Fruit fly (Drosophila melanogaster) whole organism, embryonic: ENCODE data around the gene eIF3d1.

Experiments
- Abd-B ChIP-seq: fragments of 200-800 bp; sonication (Bioruptor generic); optimal IDR thresholded peaks from 2 replicates; lab custom pipeline; 2018; ENCODE audit warnings: missing biosample characterization, mild to moderate bottlenecking, missing genetic modification characterization, moderate library complexity
- Aef1 ChIP-seq: fragments of 200-800 bp; sonication (Bioruptor generic); IDR thresholded peaks from 3 replicates; pipeline ENCODE4 v1.3.6; 2022; ENCODE audit warnings: missing biosample characterization, missing genetic modification characterization
- Asciz ChIP-seq: fragments of 200-800 bp; sonication (Bioruptor generic); optimal IDR thresholded peaks from 2 replicates; lab custom pipeline; 2017; ENCODE audit warnings: missing biosample characterization, mild to moderate bottlenecking, missing genetic modification characterization, missing genetic modification reagents
- B-H2 ChIP-seq: fragments of 200-800 bp; sonication (Bioruptor generic); optimal IDR thresholded peaks from 2 replicates; lab custom pipeline; 2018; ENCODE audit warnings: missing biosample characterization, mild to moderate bottlenecking, missing genetic modification characterization
- BEAF-32 ChIP-seq: fragments of 200-800 bp; sonication (Bioruptor generic); optimal IDR thresholded peaks from 3 replicates; lab custom pipeline; 2017; ENCODE audit warnings: missing biosample characterization, missing genetic modification characterization, mild to moderate bottlenecking, moderate library complexity, missing genetic modification reagents
- Bgb ChIP-seq: fragments of 200-800 bp; sonication (Bioruptor generic); IDR thresholded peaks from 2 replicates; pipeline ENCODE4 v1.3.6; 2022; ENCODE audit warnings: missing biosample characterization, missing genetic modification characterization; ENCODE audit not compliant: partially characterized antibody
- CG10654 ChIP-seq: fragments of 200-800 bp; sonication (Bioruptor generic); optimal IDR thresholded peaks from 2 replicates; lab custom pipeline; 2016; ENCODE audit warnings: missing biosample characterization, missing genetic modification characterization
- CG11085 ChIP-seq: fragments of 200-800 bp; sonication (Bioruptor generic); IDR thresholded peaks from 2 replicates; pipeline ENCODE4 v1.3.6; 2022; ENCODE audit warnings: missing biosample characterization, missing genetic modification characterization
- CG15073 ChIP-seq: fragments of 200-800 bp; sonication (Bioruptor generic); optimal IDR thresholded peaks from 2 replicates; lab custom pipeline; 2016; ENCODE audit warnings: missing biosample characterization, missing genetic modification characterization
- CG1603 ChIP-seq: fragments of 200-800 bp; sonication (Bioruptor generic); optimal IDR thresholded peaks from 2 replicates; lab custom pipeline; 2019; ENCODE audit warnings: missing biosample characterization, mild to moderate bottlenecking, missing genetic modification characterization, moderate library complexity
- CG17912 ChIP-seq: fragments of 200-800 bp; sonication (Bioruptor generic); optimal IDR thresholded peaks from 2 replicates; lab custom pipeline; 2018; ENCODE audit warnings: missing biosample characterization, mild to moderate bottlenecking, missing genetic modification characterization
- CG2875 ChIP-seq: fragments of 200-800 bp; sonication (Bioruptor generic); optimal IDR thresholded peaks from 2 replicates; lab custom pipeline; 2017; ENCODE audit warnings: missing biosample characterization, mild to moderate bottlenecking, missing genetic modification characterization, missing genetic modification reagents
- CG32532 ChIP-seq: fragments of 200-800 bp; sonication (Bioruptor generic); IDR thresholded peaks from 2 replicates; pipeline ENCODE4 v1.3.6; 2022; ENCODE audit warnings: missing biosample characterization, missing genetic modification characterization
- CG3281 ChIP-seq: fragments of 200-800 bp; sonication (Bioruptor generic); optimal IDR thresholded peaks from 3 replicates; lab custom pipeline; 2017; ENCODE audit warnings: missing biosample characterization, mild to moderate bottlenecking, missing genetic modification characterization
- CG3407 ChIP-seq: fragments of 200-800 bp; sonication (Bioruptor generic); optimal IDR thresholded peaks from 2 replicates; lab custom pipeline; 2018; ENCODE audit warnings: missing biosample characterization, mild to moderate bottlenecking, missing genetic modification characterization
- CG3838 ChIP-seq: fragments of 200-800 bp; sonication (Bioruptor generic); optimal IDR thresholded peaks from 3 replicates; lab custom pipeline; 2016; ENCODE audit warnings: missing biosample characterization, missing genetic modification characterization
- CG4424 ChIP-seq: fragments of 200-800 bp; sonication (Bioruptor generic); optimal IDR thresholded peaks from 3 replicates; lab custom pipeline; 2016; ENCODE audit warnings: missing biosample characterization, missing genetic modification characterization
- CG6791 ChIP-seq: fragments of 200-800 bp; sonication (Bioruptor generic); IDR thresholded peaks from 3 replicates; pipeline ENCODE4 v1.3.6; 2022; ENCODE audit warnings: missing biosample characterization, missing genetic modification characterization; ENCODE audit not compliant: partially characterized antibody
- CG8388 ChIP-seq: fragments of 200-800 bp; sonication (Bioruptor generic); optimal IDR thresholded peaks from 2 replicates; lab custom pipeline; 2019; ENCODE audit warnings: missing biosample characterization, mild to moderate bottlenecking, missing genetic modification characterization, moderate library complexity
- CG9727 ChIP-seq: fragments of 200-800 bp; sonication (Bioruptor generic); optimal IDR thresholded peaks from 3 replicates; lab custom pipeline; 2017; ENCODE audit warnings: missing biosample characterization, mild to moderate bottlenecking, missing genetic modification characterization
- Chrac-16 ChIP-seq: fragments of 200-800 bp; sonication (Bioruptor generic); optimal IDR thresholded peaks from 3 replicates; lab custom pipeline; 2016; ENCODE audit warnings: missing biosample characterization, missing genetic modification characterization
- D19B ChIP-seq: fragments of 200-800 bp; sonication (Bioruptor generic); optimal IDR thresholded peaks from 2 replicates; lab custom pipeline; 2017; ENCODE audit warnings: missing biosample characterization, mild to moderate bottlenecking, missing genetic modification characterization
- Dad ChIP-seq: fragments of 200-800 bp; sonication (Bioruptor generic); optimal IDR thresholded peaks from 3 replicates; lab custom pipeline; 2016; ENCODE audit warnings: missing biosample characterization, missing genetic modification characterization
- Doc3 ChIP-seq: fragments of 200-800 bp; sonication (Bioruptor generic); IDR thresholded peaks from 3 replicates; pipeline ENCODE4 v1.3.6; 2022; ENCODE audit warnings: missing biosample characterization, missing genetic modification characterization; ENCODE audit not compliant: partially characterized antibody
- E2f2 ChIP-seq: fragments of 200-800 bp; sonication (Bioruptor generic); IDR thresholded peaks from 2 replicates; pipeline ENCODE4 v1.3.6; 2022; ENCODE audit warnings: missing biosample characterization, missing genetic modification characterization
- Ets65A ChIP-seq: fragments of 200-800 bp; sonication (Bioruptor generic); peaks from one replicate; lab custom pipeline; 2016; ENCODE audit warnings: missing biosample characterization, missing genetic modification characterization
- Gug ChIP-seq: fragments of 200-800 bp; sonication (Bioruptor generic); IDR thresholded peaks from 4 replicates; pipeline ENCODE4 v1.3.6; 2022; ENCODE audit warnings: missing biosample characterization, missing genetic modification characterization
- HHEX ChIP-seq: fragments of 200-800 bp; sonication (Bioruptor generic); optimal IDR thresholded peaks from 3 replicates; lab custom pipeline; 2017; ENCODE audit warnings: missing biosample characterization, mild to moderate bottlenecking, missing genetic modification characterization, missing genetic modification reagents
- HLH54F ChIP-seq: fragments of 200-800 bp; sonication (Bioruptor generic); optimal IDR thresholded peaks from 3 replicates; lab custom pipeline; 2016; ENCODE audit warnings: missing biosample characterization, missing genetic modification characterization
- HmgZ ChIP-seq: fragments of 200-800 bp; sonication (Bioruptor generic); optimal IDR thresholded peaks from 2 replicates; lab custom pipeline; 2018; ENCODE audit warnings: missing biosample characterization, mild to moderate bottlenecking, missing genetic modification characterization
- Hmr ChIP-seq: fragments of 200-800 bp; sonication (Bioruptor generic); optimal IDR thresholded peaks from 3 replicates; lab custom pipeline; 2017; ENCODE audit warnings: mild to moderate bottlenecking, missing biosample characterization, missing genetic modification reagents, missing genetic modification characterization
- Jarid2 ChIP-seq: fragments of 200-800 bp; sonication (Bioruptor generic); optimal IDR thresholded peaks from 3 replicates; lab custom pipeline; 2017; ENCODE audit warnings: mild to moderate bottlenecking, missing biosample characterization, missing genetic modification reagents, missing genetic modification characterization
- Mad ChIP-seq: fragments of 200-800 bp; sonication (Bioruptor generic); optimal IDR thresholded peaks from 2 replicates; lab custom pipeline; 2016; ENCODE audit warnings: missing biosample characterization, missing genetic modification characterization
- NC2α ChIP-seq: fragments of 200-800 bp; sonication (Bioruptor generic); optimal IDR thresholded peaks from 2 replicates; lab custom pipeline; 2016; ENCODE audit warnings: missing biosample characterization, missing genetic modification characterization
- Ptx1 ChIP-seq: fragments of 200-800 bp; sonication (Bioruptor generic); IDR thresholded peaks from 2 replicates; pipeline ENCODE4 v1.3.6; 2022; ENCODE audit warnings: missing biosample characterization, missing genetic modification characterization
- Xbp1 ChIP-seq: fragments of 200-800 bp; sonication (Bioruptor generic); optimal IDR thresholded peaks from 3 replicates; lab custom pipeline; 2016; ENCODE audit warnings: missing biosample characterization, mild to moderate bottlenecking, missing genetic modification characterization
- amos ChIP-seq: fragments of 200-800 bp; sonication (Bioruptor generic); IDR thresholded peaks from 2 replicates; pipeline ENCODE4 v1.3.6; 2022; ENCODE audit warnings: missing biosample characterization, missing genetic modification characterization; ENCODE audit not compliant: partially characterized antibody
- cad ChIP-seq: fragments of >200 bp; optimal IDR thresholded peaks from 2 replicates; lab custom pipeline; 2017; ENCODE audit warnings: missing biosample characterization, missing genetic modification characterization
- cato ChIP-seq: fragments of 200-800 bp; sonication (Bioruptor generic); optimal IDR thresholded peaks from 2 replicates; lab custom pipeline; 2016; ENCODE audit warnings: missing biosample characterization, missing genetic modification characterization, borderline replicate concordance
- chm ChIP-seq: fragments of 200-800 bp; sonication (Bioruptor generic); IDR thresholded peaks from 2 replicates; pipeline ENCODE4 v1.3.6; 2022; ENCODE audit warnings: missing biosample characterization, missing genetic modification characterization
- disco-r ChIP-seq: fragments of 200-800 bp; sonication (Bioruptor generic); optimal IDR thresholded peaks from 2 replicates; lab custom pipeline; 2016; ENCODE audit warnings: missing biosample characterization, missing genetic modification characterization
- fru ChIP-seq: fragments of >200 bp; optimal IDR thresholded peaks from 2 replicates; lab custom pipeline; 2017
- gt ChIP-seq: fragments of 200-800 bp; sonication (Bioruptor generic); IDR thresholded peaks from 2 replicates; pipeline ENCODE4 v1.3.6; 2022; ENCODE audit warnings: missing biosample characterization, missing genetic modification characterization
- lbe ChIP-seq: fragments of 200-800 bp; sonication (Bioruptor generic); optimal IDR thresholded peaks from 2 replicates; lab custom pipeline; 2016; ENCODE audit warnings: missing biosample characterization, mild to moderate bottlenecking, missing genetic modification characterization
- peb ChIP-seq: fragments of 200-800 bp; sonication (Bioruptor generic); IDR thresholded peaks from 2 replicates; pipeline ENCODE4 v1.3.6; 2022; ENCODE audit warnings: missing biosample characterization, missing genetic modification characterization
- pnt ChIP-seq: fragments of 200-800 bp; sonication (Bioruptor generic); optimal IDR thresholded peaks from 3 replicates; lab custom pipeline; 2016; ENCODE audit warnings: missing biosample characterization, missing genetic modification characterization
- pum ChIP-seq: fragments of 200-800 bp; sonication (Bioruptor generic); optimal IDR thresholded peaks from 2 replicates; lab custom pipeline; 2016; ENCODE audit warnings: missing biosample characterization, missing genetic modification characterization
- slbo ChIP-seq: fragments of 200-800 bp; sonication (Bioruptor generic); IDR thresholded peaks from 2 replicates; pipeline ENCODE4 v1.3.6; 2022; ENCODE audit warnings: missing biosample characterization, missing genetic modification characterization
- tap ChIP-seq: fragments of 200-800 bp; optimal IDR thresholded peaks from 3 replicates; lab custom pipeline; 2019; ENCODE audit warnings: missing biosample characterization, mild to moderate bottlenecking, missing genetic modification characterization, moderate library complexity
- unpg ChIP-seq: fragments of 200-800 bp; sonication (Bioruptor generic); optimal IDR thresholded peaks from 3 replicates; lab custom pipeline; 2018; ENCODE audit warnings: missing biosample characterization, mild to moderate bottlenecking, missing genetic modification characterization, moderate library complexity
- usp ChIP-seq: fragments of >200 bp; optimal IDR thresholded peaks from 2 replicates; lab custom pipeline; 2017; ENCODE audit warnings: missing biosample characterization, missing genetic modification characterization

eIF3d1 gene

DNA sequence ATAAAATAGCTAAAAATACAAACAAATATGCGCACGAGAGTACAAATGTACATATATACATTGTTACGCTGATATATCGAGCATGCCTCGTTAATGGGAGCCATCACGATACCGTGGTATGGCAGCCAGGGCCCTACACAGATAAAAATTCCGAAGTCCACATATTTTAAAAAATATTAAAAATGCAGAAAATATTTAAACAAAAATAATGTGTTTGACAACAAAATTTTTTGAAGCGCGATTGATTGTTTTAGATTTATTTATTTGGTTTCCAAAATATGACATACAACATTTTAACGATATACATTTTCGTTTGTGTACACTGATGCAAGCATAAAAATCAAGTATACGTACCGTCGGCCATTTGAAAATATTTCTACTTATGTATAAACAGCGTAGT lies 46.9 kb downstream of the eIF3d1 start (continued):
- TF ChIP-seq CG1603 (tag; lab: Kevin White, UChicago) (peak; percentile 51), lbe (peak; percentile 52), CG2875 (GFP tag; lab: Kevin White, UChicago) (no peak), Xbp1 (GFP tag; lab: Kevin White, UChicago) (peak; percentile 71), HLH54F (peak; percentile 73), CG3838 (GFP tag; lab: Kevin White, UChicago) (peak; percentile 30), CG17912 (GFP tag; lab: Kevin White, UChicago) (no peak), CG6791 (GFP tag; lab: Robert Waterston, UW) (no peak), peb (GFP tag; lab: Robert Waterston, UW) (no peak), CG3281 (GFP tag; lab: Kevin White, UChicago) (peak; percentile 93), D19B (peak; percentile 76), BEAF-32 (no peak), NC2α (GFP tag; lab: Kevin White, UChicago) (no peak), pum (peak; percentile 47), amos (GFP tag; lab: Robert Waterston, UW) (no peak), HHEX (GFP tag; lab: Kevin White, UChicago) (peak; percentile 67), CG3407 (GFP tag; lab: Kevin White, UChicago) (no peak), HmgZ (peak; percentile 77), Jarid2 (GFP tag; lab: Kevin White, UChicago) (peak; percentile 60), CG15073 (GFP tag; lab: Kevin White, UChicago) (no peak), fru (lab: Kevin White, UChicago) (no peak), CG9727 (GFP tag; lab: Kevin White, UChicago) (peak; percentile 85), Asciz (GFP tag; lab: Kevin White, UChicago) (peak; percentile 72), cad (no peak), Bgb (GFP tag; lab: Robert Waterston, UW) (no peak), CG10654 (peak; percentile 61), Hmr (GFP tag; lab: Kevin White, UChicago) (peak; percentile 93), unpg (GFP tag; lab: Kevin White, UChicago) (peak; percentile 82), CG32532 (peak; percentile 93), tap (peak; percentile 63), gt (GFP tag; lab: Robert Waterston, UW) (no peak), Doc3 (GFP tag; lab: Robert Waterston, UW) (no peak), CG8388 (GFP tag; lab: Kevin White, UChicago) (peak; percentile 31), chm (peak; percentile 70; the same call in 1 of the 2 replicates), pnt (GFP tag; lab: Kevin White, UChicago) (peak; percentile 49), disco-r (GFP tag; lab: Kevin White, UChicago) (peak; percentile 45), Gug (peak; percentile 51; the same call in 2 of the 4 replicates), CG4424 (GFP tag; lab: Kevin White, UChicago) (peak; percentile 64), cato (peak; percentile 23), usp (GFP tag; lab: Kevin White, UChicago) (no peak), Aef1 (GFP tag; lab: Robert Waterston, UW) (peak; percentile 80), Mad (GFP tag; lab: Kevin White, UChicago) (peak; percentile 49), Ets65A (GFP tag; lab: Kevin White, UChicago) (peak; percentile 76), slbo (GFP tag; lab: Robert Waterston, UW) (peak; percentile 92), Ptx1 (GFP tag; lab: Robert Waterston, UW) (peak; percentile 86), Dad (GFP tag; lab: Kevin White, UChicago) (peak; percentile 42), Chrac-16 (GFP tag; lab: Kevin White, UChicago) (peak; percentile 56), CG11085 (GFP tag; lab: Robert Waterston, UW) (peak; percentile 62; the same call in 1 of the 2 replicates), Abd-B (GFP tag; lab: Kevin White, UChicago) (peak; percentile 58), E2f2 (GFP tag; lab: Robert Waterston, UW) (peak; percentile 56; the same call in 1 of the 2 replicates), B-H2 (peak; percentile 57)
